Worm (Caenorhabditis elegans): Measurements from ENCODE around the gene C36B7.2.

C36B7.2 gene

ce11 chrX:7124044-7124443 lies 17.8 kb downstream of the C36B7.2 start (continued):
- TF ChIP-seq jun-1 (tag; optimal IDR thresholded peaks at IDR 0.05) (no peak), zfp-2 (tag; optimal IDR thresholded peaks at IDR 0.05) (no peak), nhr-41 (GFP tag; IDR thresholded peaks at IDR 0.05) (no peak), attf-4 (tag; optimal IDR thresholded peaks at IDR 0.05) (no peak), unc-130 (GFP tag; optimal IDR thresholded peaks at IDR 0.05) (no peak), Y48G9A.11 (GFP tag; IDR thresholded peaks at IDR 0.05) (no peak), pqm-1 (tag; optimal IDR thresholded peaks at IDR 0.05) (peak; percentile 50), nhr-6 (tag; optimal IDR thresholded peaks at IDR 0.05) (no peak), nhr-77 (tag; optimal IDR thresholded peaks at IDR 0.05) (no peak), ceh-32 (tag; optimal IDR thresholded peaks at IDR 0.05; ENCODE audit: poor library complexity) (no peak), egl-43 (GFP tag; IDR thresholded peaks at IDR 0.05) (no peak)

ce11 chrX:7125178-7125577 lies 19.0 kb downstream of the C36B7.2 start:
- TF ChIP-seq D1046.2 (GFP tag; IDR thresholded peaks at IDR 0.05) (no peak), daf-16 (GFP tag; optimal IDR thresholded peaks at IDR 0.05) (no peak), daf-16 (tag; optimal IDR thresholded peaks at IDR 0.05) (peak; percentile 80), nhr-28 (tag; optimal IDR thresholded peaks at IDR 0.05) (peak; percentile 20), pqm-1 (tag; optimal IDR thresholded peaks at IDR 0.05) (peak; percentile 47), nhr-11 (tag; optimal IDR thresholded peaks at IDR 0.05) (no peak), aha-1 (tag) (peak; percentile 7)

DNA sequence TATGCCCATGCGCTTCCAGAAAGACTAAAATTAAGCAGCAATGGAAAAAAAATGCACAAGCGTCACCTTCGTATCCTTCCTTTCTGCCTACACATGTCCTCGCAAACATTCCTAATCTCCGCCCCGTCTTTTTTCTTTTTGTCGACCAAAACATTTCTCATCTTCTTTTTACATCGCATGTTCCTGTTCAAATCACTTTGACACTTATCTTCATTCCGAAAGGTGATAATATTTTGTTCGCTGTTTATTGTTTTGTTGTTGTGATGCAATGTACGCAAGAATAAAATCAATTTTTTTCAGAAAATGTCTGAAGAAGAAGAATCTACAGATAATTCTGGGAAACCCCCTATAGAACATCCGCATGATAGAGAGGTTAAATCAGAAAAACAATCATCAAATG lies 20.1 kb downstream of the C36B7.2 start, which contains the start of gene ist-1:
Gene ist-1, plus strand, starts transcription at position 301 of the 400 bp plus-strand sequence.
- TF ChIP-seq daf-16 (GFP tag; optimal IDR thresholded peaks at IDR 0.05) (peak in 1 of 2 experiments; percentile 41), daf-16 (tag; optimal IDR thresholded peaks at IDR 0.05) (no peak), mdt-29 (GFP tag; IDR thresholded peaks at IDR 0.05) (no peak), nhr-41 (GFP tag; IDR thresholded peaks at IDR 0.05) (no peak)

DNA sequence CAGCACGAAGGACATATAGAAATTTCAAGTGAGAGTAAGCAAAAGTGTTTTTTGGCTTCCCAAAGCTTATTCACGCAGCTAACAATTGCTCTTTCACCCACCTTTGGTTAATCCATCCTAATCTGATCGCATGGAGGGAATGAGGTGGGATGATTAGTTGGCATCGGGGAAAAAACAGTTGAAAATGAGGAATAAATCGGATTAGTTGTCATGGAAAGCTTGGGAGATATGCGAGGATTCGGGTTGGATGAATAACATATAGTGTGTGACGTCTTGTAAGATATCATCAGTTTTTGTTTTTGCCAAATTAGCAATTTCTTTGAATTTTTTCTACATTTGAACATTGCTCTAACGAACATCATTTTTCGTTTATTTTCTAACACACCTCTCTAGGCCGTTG lies 22.4 kb downstream of the C36B7.2 start:
- TF ChIP-seq spr-3 (GFP tag; optimal IDR thresholded peaks at IDR 0.05): no peak
- no peak for TF ChIP-seq T26A8.4 (GFP tag; IDR thresholded peaks at IDR 0.05)
- no peak for TF ChIP-seq egl-43 (GFP tag; IDR thresholded peaks at IDR 0.05)
- no peak for TF ChIP-seq Y5F2A.4 (GFP tag; optimal IDR thresholded peaks at IDR 0.05)
- no peak for TF ChIP-seq nhr-111 (GFP tag; optimal IDR thresholded peaks at IDR 0.05)

ce11 chrX:7129460-7129859 lies 23.3 kb downstream of the C36B7.2 start:
- TF ChIP-seq fos-1 (tag; optimal IDR thresholded peaks at IDR 0.05): no peak
- TF ChIP-seq dmd-9 (GFP tag; IDR thresholded peaks at IDR 0.05): no peak
- TF ChIP-seq nhr-76 (tag; optimal IDR thresholded peaks at IDR 0.05): no peak
- peak in 1 of 2 experiments; percentile 33 for TF ChIP-seq lsy-2 (tag; optimal IDR thresholded peaks at IDR 0.05)
- no peak for TF ChIP-seq vab-7 (GFP tag; IDR thresholded peaks at IDR 0.05)
- TF ChIP-seq F26F4.8 (GFP tag; conservative IDR thresholded peaks at IDR 0.05): no peak
- TF ChIP-seq daf-19 (GFP tag; conservative IDR thresholded peaks at IDR 0.05): no peak
- no peak for TF ChIP-seq spr-3 (GFP tag; optimal IDR thresholded peaks at IDR 0.05)
- TF ChIP-seq aly-2 (tag; optimal IDR thresholded peaks at IDR 0.05): no peak
- TF ChIP-seq set-16 (GFP tag; IDR thresholded peaks at IDR 0.05): no peak
- 0 out of 2 replicates have a peak, but pooled peaks have one; percentile 10 for TF ChIP-seq hmg-1.1 (GFP tag; IDR thresholded peaks at IDR 0.05)
- TF ChIP-seq F37D6.2 (tag; optimal IDR thresholded peaks at IDR 0.05): no peak
- no peak for TF ChIP-seq ceh-32 (tag; optimal IDR thresholded peaks at IDR 0.05; ENCODE audit: poor library complexity)
- no peak for TF ChIP-seq php-3 (GFP tag; IDR thresholded peaks at IDR 0.05)
- TF ChIP-seq Y5F2A.4 (GFP tag; optimal IDR thresholded peaks at IDR 0.05): no peak
- TF ChIP-seq mdl-1 (tag; optimal IDR thresholded peaks at IDR 0.05): peak; percentile 55 to 84
- peak; percentile 50 for TF ChIP-seq hlh-11 (tag; optimal IDR thresholded peaks at IDR 0.05)
- TF ChIP-seq aha-1 (tag): peak; percentile 42
- peak; percentile 64 for TF ChIP-seq hlh-30 (tag; optimal IDR thresholded peaks at IDR 0.05; ENCODE audit: insufficient read depth)
- TF ChIP-seq tra-1 (GFP tag; IDR thresholded peaks at IDR 0.05): no peak
- no peak for TF ChIP-seq nhr-25 (tag; optimal IDR thresholded peaks at IDR 0.05; ENCODE audit: borderline replicate concordance, insufficient read depth)
- TF ChIP-seq nhr-77 (tag; optimal IDR thresholded peaks at IDR 0.05): peak; percentile 48
- no peak for TF ChIP-seq zip-11 (GFP tag; IDR thresholded peaks at IDR 0.05)
- TF ChIP-seq mxl-3 (GFP tag; optimal IDR thresholded peaks at IDR 0.05): peak; percentile 60
- TF ChIP-seq ceh-82 (tag; optimal IDR thresholded peaks at IDR 0.05): no peak
- TF ChIP-seq ceh-28 (tag; optimal IDR thresholded peaks at IDR 0.05): no peak
- TF ChIP-seq daf-16 (GFP tag; optimal IDR thresholded peaks at IDR 0.05): no peak
- TF ChIP-seq daf-16 (tag; optimal IDR thresholded peaks at IDR 0.05): peak; percentile 56
- TF ChIP-seq nhr-28 (tag; optimal IDR thresholded peaks at IDR 0.05): peak; percentile 87
- no peak for TF ChIP-seq snpc-1.2 (GFP tag; IDR thresholded peaks at IDR 0.05)

Measured in whole organism, L4 larva.